Worm (Caenorhabditis elegans) whole organism, L3 larva: Measurements from ENCODE around the gene F58G1.3.

Experiments
- R02D3.7 ChIP-seq: fragments of 150-350 bp; optimal IDR thresholded peaks from 2 replicates; lab custom pipeline; 2014; ENCODE audit warnings: missing biosample characterization, missing genetic modification characterization
- ZK546.5 ChIP-seq: sonication (generic microtip); optimal IDR thresholded peaks from 2 replicates; lab custom pipeline; 2017; ENCODE audit warnings: missing biosample characterization, missing genetic modification characterization
- ama-1 ChIP-seq: fragments of 150-350 bp; optimal IDR thresholded peaks from 2 replicates; lab custom pipeline; 2018
- ceh-16 ChIP-seq: sonication (generic microtip); optimal IDR thresholded peaks from 2 replicates; lab custom pipeline; 2017; ENCODE audit warnings: missing biosample characterization, missing genetic modification characterization
- ceh-28 ChIP-seq: fragments of 150-350 bp; optimal IDR thresholded peaks from 2 replicates; lab custom pipeline; 2014; ENCODE audit warnings: missing biosample characterization, missing genetic modification reagents, missing genetic modification characterization
- ceh-82 ChIP-seq: fragments of 150-350 bp; optimal IDR thresholded peaks from 2 replicates; lab custom pipeline; 2014; ENCODE audit warnings: missing biosample characterization, missing genetic modification characterization
- ceh-9 ChIP-seq: sonication (generic microtip); optimal IDR thresholded peaks from 2 replicates; lab custom pipeline; 2018; ENCODE audit warnings: missing biosample characterization, missing genetic modification characterization
- daf-12 ChIP-seq: fragments of 150-350 bp; optimal IDR thresholded peaks from 2 replicates; lab custom pipeline; 2014; ENCODE audit warnings: missing biosample characterization, missing genetic modification reagents, missing genetic modification characterization
- egl-27 ChIP-seq: sonication (generic microtip); optimal IDR thresholded peaks from 4 replicates; lab custom pipeline; 2017; ENCODE audit warnings: missing biosample characterization, missing genetic modification reagents, missing genetic modification characterization
- egl-5 ChIP-seq: fragments of 150-350 bp; optimal IDR thresholded peaks from 2 replicates; lab custom pipeline; 2017; ENCODE audit warnings: missing biosample characterization, missing genetic modification reagents, missing genetic modification characterization, inconsistent platforms
- elt-2 ChIP-seq: sonication (generic microtip); optimal IDR thresholded peaks from 2 replicates; lab custom pipeline; 2016; ENCODE audit warnings: missing genetic modification reagents, mild to moderate bottlenecking, missing genetic modification characterization, missing compliant biosample characterization
- elt-3 ChIP-seq, 3 experiments: fragments of 150-350 bp in 1 of 3; sonication (generic microtip) in 2 of 3; optimal IDR thresholded peaks; 2 replicates in 2 of 3; 4 replicates in 1 of 3; lab custom pipeline; 2014 to 2017; ENCODE audit warnings: missing biosample characterization in 3 of 3, missing genetic modification characterization in 3 of 3
- fos-1 ChIP-seq: fragments of 150-350 bp; optimal IDR thresholded peaks from 2 replicates; lab custom pipeline; 2014; ENCODE audit warnings: missing biosample characterization, missing genetic modification characterization
- hmg-11 ChIP-seq: sonication (generic microtip); optimal IDR thresholded peaks from 2 replicates; lab custom pipeline; 2016; ENCODE audit warnings: missing genetic modification characterization, missing compliant biosample characterization
- jun-1 ChIP-seq: fragments of 150-350 bp; optimal IDR thresholded peaks from 2 replicates; lab custom pipeline; 2014; ENCODE audit warnings: missing biosample characterization, missing genetic modification reagents, missing genetic modification characterization
- lin-15B ChIP-seq: fragments of 150-350 bp; optimal IDR thresholded peaks from 2 replicates; lab custom pipeline; 2014; ENCODE audit warnings: missing biosample characterization, missing genetic modification characterization
- lin-39 ChIP-seq: fragments of 150-350 bp; optimal IDR thresholded peaks from 2 replicates; lab custom pipeline; 2018; ENCODE audit warnings: missing biosample characterization, missing genetic modification reagents, missing genetic modification characterization
- lsy-12 ChIP-seq: sonication (generic microtip); optimal IDR thresholded peaks from 2 replicates; lab custom pipeline; 2016; ENCODE audit warnings: mild to moderate bottlenecking, missing genetic modification characterization, missing compliant biosample characterization
- mdl-1 ChIP-seq: fragments of 150-350 bp; optimal IDR thresholded peaks from 2 replicates; lab custom pipeline; 2014; ENCODE audit warnings: missing biosample characterization, missing genetic modification characterization
- mml-1 ChIP-seq: fragments of 150-350 bp; sonication (generic microtip); optimal IDR thresholded peaks from 3 replicates; lab custom pipeline; 2014; ENCODE audit warnings: missing biosample characterization, missing genetic modification characterization
- nfya-1 ChIP-seq: sonication (generic microtip); optimal IDR thresholded peaks from 2 replicates; lab custom pipeline; 2017; ENCODE audit warnings: missing genetic modification characterization, mild to moderate bottlenecking, missing compliant biosample characterization, antibody characterized with exemption, moderate library complexity; ENCODE audit not compliant: insufficient read depth
- nhr-11 ChIP-seq: fragments of 150-350 bp; optimal IDR thresholded peaks from 2 replicates; lab custom pipeline; 2014; ENCODE audit warnings: missing biosample characterization, missing genetic modification characterization
- nhr-12 ChIP-seq: fragments of 150-350 bp; optimal IDR thresholded peaks from 2 replicates; lab custom pipeline; 2014; ENCODE audit warnings: missing biosample characterization, missing genetic modification characterization
- nhr-23 ChIP-seq: fragments of 150-350 bp; optimal IDR thresholded peaks from 2 replicates; lab custom pipeline; 2014; ENCODE audit warnings: missing biosample characterization, missing genetic modification reagents, missing genetic modification characterization
- nhr-237 ChIP-seq: fragments of 150-350 bp; optimal IDR thresholded peaks from 2 replicates; lab custom pipeline; 2014; ENCODE audit warnings: missing biosample characterization, missing genetic modification characterization
- nhr-25 ChIP-seq: sonication (generic microtip); optimal IDR thresholded peaks from 2 replicates; lab custom pipeline; 2017; ENCODE audit warnings: missing biosample characterization, missing genetic modification characterization
- nhr-28 ChIP-seq: fragments of 150-350 bp; optimal IDR thresholded peaks from 2 replicates; lab custom pipeline; 2014; ENCODE audit warnings: missing biosample characterization, missing genetic modification characterization
- nhr-43 ChIP-seq: sonication (generic microtip); optimal IDR thresholded peaks from 2 replicates; lab custom pipeline; 2016; ENCODE audit warnings: mild to moderate bottlenecking, missing genetic modification characterization, missing compliant biosample characterization; ENCODE audit not compliant: poor library complexity, severe bottlenecking
- nhr-67 ChIP-seq: fragments of 150-350 bp; optimal IDR thresholded peaks from 2 replicates; lab custom pipeline; 2014; ENCODE audit warnings: missing biosample characterization, missing genetic modification characterization
- nhr-76 ChIP-seq: fragments of 150-350 bp; sonication (generic microtip); optimal IDR thresholded peaks from 5 replicates; lab custom pipeline; 2014; ENCODE audit warnings: missing biosample characterization, missing genetic modification characterization
- nhr-77 ChIP-seq: fragments of 150-350 bp; optimal IDR thresholded peaks from 2 replicates; lab custom pipeline; 2014; ENCODE audit warnings: missing biosample characterization, missing genetic modification characterization
- pha-4 ChIP-seq: fragments of 150-350 bp; optimal IDR thresholded peaks from 2 replicates; lab custom pipeline; 2014; ENCODE audit warnings: missing biosample characterization, missing genetic modification reagents, missing genetic modification characterization
- pqm-1 ChIP-seq: fragments of 150-350 bp; optimal IDR thresholded peaks from 2 replicates; lab custom pipeline; 2017; ENCODE audit warnings: missing biosample characterization, missing genetic modification characterization, inconsistent platforms
- sea-2 ChIP-seq: fragments of 150-350 bp; sonication (generic microtip); optimal IDR thresholded peaks from 4 replicates; lab custom pipeline; 2014; ENCODE audit warnings: missing biosample characterization, missing genetic modification reagents, missing genetic modification characterization
- skn-1 ChIP-seq: fragments of 150-350 bp; optimal IDR thresholded peaks from 2 replicates; lab custom pipeline; 2014; ENCODE audit warnings: missing biosample characterization, missing genetic modification characterization
- snpc-4 ChIP-seq: fragments of 150-350 bp; optimal IDR thresholded peaks from 2 replicates; lab custom pipeline; 2014; ENCODE audit warnings: missing biosample characterization, missing genetic modification characterization
- unc-62 ChIP-seq: fragments of 150-350 bp; sonication (generic microtip); optimal IDR thresholded peaks from 4 replicates; lab custom pipeline; 2014; ENCODE audit warnings: missing biosample characterization, missing genetic modification reagents, missing genetic modification characterization
- zag-1 ChIP-seq: fragments of 150-350 bp; optimal IDR thresholded peaks from 2 replicates; lab custom pipeline; 2014; ENCODE audit warnings: missing biosample characterization, missing genetic modification characterization
- ztf-11 ChIP-seq: fragments of 150-350 bp; optimal IDR thresholded peaks from 2 replicates; lab custom pipeline; 2014; ENCODE audit warnings: missing biosample characterization, missing genetic modification characterization
- ztf-4 ChIP-seq: fragments of 150-350 bp; optimal IDR thresholded peaks from 2 replicates; lab custom pipeline; 2014; ENCODE audit warnings: missing biosample characterization, missing genetic modification characterization

F58G1.3 gene

DNA sequence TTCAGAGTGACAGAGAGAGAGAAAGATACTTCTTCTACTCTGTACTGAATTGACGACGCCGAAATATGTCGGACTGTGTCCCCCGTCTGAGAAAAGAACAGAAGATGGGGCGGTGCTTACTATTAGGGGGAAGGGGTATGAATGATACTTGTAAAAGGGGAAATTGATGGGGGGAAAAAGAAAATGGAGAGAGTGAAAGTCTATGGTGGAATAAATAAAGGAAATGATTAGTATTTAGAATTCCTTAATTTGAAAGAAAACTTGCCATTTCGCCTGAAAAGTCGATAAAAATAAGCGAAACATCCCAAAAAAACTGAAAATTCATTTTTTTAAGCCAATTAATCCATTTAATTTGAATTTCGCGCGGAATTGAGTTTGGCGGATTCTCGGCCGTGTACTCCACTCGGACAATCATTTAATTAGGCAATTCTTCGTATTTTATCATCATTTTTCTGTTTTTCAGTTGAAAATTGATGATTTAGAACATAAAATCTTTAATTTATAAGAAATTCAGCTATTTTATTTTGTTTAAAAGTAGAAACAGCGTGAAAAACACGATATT lies 13.5 kb downstream of the F58G1.3 start, which contains the start of gene F35C5.12:
F35C5.12 (minus strand) TSS at position 51 of the 562 bp plus-strand sequence.
- TF ChIP-seq nhr-237 (tag; lab: Kevin White, UChicago) (no peak), mml-1 (no peak), mdl-1 (no peak), ztf-11 (tag; lab: Kevin White, UChicago) (no peak), skn-1 (peak; percentile 66), ceh-28 (tag; lab: Kevin White, UChicago) (no peak), zag-1 (tag; lab: Kevin White, UChicago) (no peak), nfya-1 (tag; lab: Kevin White, UChicago) (peak; percentile 39), lin-15B (peak; percentile 6), nhr-11 (tag; lab: Kevin White, UChicago) (no peak), pqm-1 (tag; lab: Kevin White, UChicago) (no peak), ceh-9 (tag; lab: Kevin White, UChicago) (no peak), ama-1 (lab: Kevin White, UChicago) (no peak), nhr-77 (tag; lab: Kevin White, UChicago) (no peak), lsy-12 (peak; percentile 23), elt-3 (tag; optimal IDR thresholded peaks at IDR 0.05; lab: Kevin White, UChicago) (no peak), daf-12 (no peak), nhr-23 (tag; lab: Kevin White, UChicago) (peak; percentile 67), nhr-28 (tag; lab: Kevin White, UChicago) (no peak), jun-1 (tag; lab: Kevin White, UChicago) (no peak), elt-2 (tag; lab: Kevin White, UChicago) (peak; percentile 8), nhr-25 (tag; lab: Kevin White, UChicago) (no peak), pha-4 (tag; lab: Kevin White, UChicago) (peak; percentile 48), nhr-12 (tag; lab: Kevin White, UChicago) (no peak), snpc-4 (tag; lab: Kevin White, UChicago) (no peak), lin-39 (no peak), ZK546.5 (tag; lab: Kevin White, UChicago) (no peak), ceh-82 (tag; lab: Kevin White, UChicago) (no peak), hmg-11 (tag; lab: Kevin White, UChicago) (no peak), fos-1 (tag; lab: Kevin White, UChicago) (no peak)

- no peak for TF ChIP-seq nhr-43 (tag; lab: Kevin White, UChicago)
- TF ChIP-seq R02D3.7 (tag; lab: Kevin White, UChicago) = no peak
- TF ChIP-seq ztf-11 (tag; lab: Kevin White, UChicago) = no peak
- TF ChIP-seq nhr-28 (tag; lab: Kevin White, UChicago) = no peak
- no peak for TF ChIP-seq egl-5
- TF ChIP-seq ceh-16 (tag; lab: Kevin White, UChicago) = no peak
- no peak for TF ChIP-seq ama-1 (lab: Kevin White, UChicago)
- no peak for TF ChIP-seq elt-3 (tag; optimal IDR thresholded peaks at IDR 0.05; lab: Kevin White, UChicago)
- TF ChIP-seq nhr-76 (tag; lab: Kevin White, UChicago) = no peak
- TF ChIP-seq fos-1 (tag; lab: Kevin White, UChicago) = no peak
- no peak for TF ChIP-seq zag-1 (tag; lab: Kevin White, UChicago)
- TF ChIP-seq sea-2 (GFP tag; lab: Kevin White, UChicago) = no peak
- no peak for TF ChIP-seq snpc-4 (tag; lab: Kevin White, UChicago)
- no peak for TF ChIP-seq daf-12
- no peak for TF ChIP-seq nhr-67
Observed at ce11 chrII:12908779-12909178, 19.4 kb downstream of the F58G1.3 start, which contains the start of gene ddn-2. TSS of gene ddn-2 (plus strand) at chrII:12909079.

- no peak for TF ChIP-seq unc-62 (GFP tag; lab: Kevin White, UChicago)
- TF ChIP-seq lin-15B = no peak
- no peak for TF ChIP-seq egl-27 (tag; lab: Kevin White, UChicago)
- no peak for TF ChIP-seq nhr-77 (tag; lab: Kevin White, UChicago)
- TF ChIP-seq R02D3.7 (tag; lab: Kevin White, UChicago) = no peak
- no peak for TF ChIP-seq jun-1 (tag; lab: Kevin White, UChicago)
- no peak for TF ChIP-seq nhr-43 (tag; lab: Kevin White, UChicago)
- no peak for TF ChIP-seq ztf-4
- no peak for TF ChIP-seq egl-5
- no peak for TF ChIP-seq skn-1
- TF ChIP-seq nhr-76 (tag; lab: Kevin White, UChicago) = no peak
- TF ChIP-seq ceh-9 (tag; lab: Kevin White, UChicago) = no peak
- no peak for TF ChIP-seq hmg-11 (tag; lab: Kevin White, UChicago)
- TF ChIP-seq, all 47 proteins: peak for 0
Observed at ce11 chrII:12907070-12907469, 21.1 kb downstream of the F58G1.3 start, which contains the start of gene nspb-11. TSS of gene nspb-11 (plus strand) at chrII:12907370.
